Worm (Caenorhabditis elegans) whole organism, midembryonic: ENCODE measurements around the gene T02G5.15.

Experiments
- T22C8.4 ChIP-seq: fragments of 200-800 bp; sonication (Bioruptor generic); IDR thresholded peaks from 2 replicates; pipeline ENCODE4 v1.3.6; 2022; ENCODE audit warnings: missing genetic modification characterization, missing compliant biosample characterization
- cog-1 ChIP-seq: sonication (generic microtip); optimal IDR thresholded peaks from 2 replicates; lab custom pipeline; 2016; ENCODE audit warnings: missing genetic modification characterization, missing compliant biosample characterization
- flt-1 ChIP-seq: fragments of 200-800 bp; sonication (Bioruptor generic); IDR thresholded peaks from 2 replicates; pipeline ENCODE4 v1.3.6; 2022; ENCODE audit warnings: missing genetic modification characterization, missing compliant biosample characterization
- klf-2 ChIP-seq: fragments of 200-800 bp; sonication (Bioruptor generic); conservative IDR thresholded peaks from 2 replicates; pipeline ENCODE4 v1.3.6; 2022; ENCODE audit warnings: missing genetic modification reagents, missing genetic modification characterization, missing compliant biosample characterization
- med-1 ChIP-seq: sonication (generic microtip); optimal IDR thresholded peaks from 2 replicates; lab custom pipeline; 2017; ENCODE audit warnings: missing genetic modification characterization, mild to moderate bottlenecking, missing compliant biosample characterization, antibody characterized with exemption, missing genetic modification reagents; ENCODE audit not compliant: insufficient read depth
- ref-1 ChIP-seq: fragments of 200-800 bp; sonication (Bioruptor generic); conservative IDR thresholded peaks from 2 replicates; pipeline ENCODE4 v1.3.6; 2022; ENCODE audit warnings: missing genetic modification reagents, missing genetic modification characterization, missing compliant biosample characterization
- tab-1 ChIP-seq: fragments of 200-800 bp; sonication (Bioruptor generic); IDR thresholded peaks from 2 replicates; pipeline ENCODE4 v1.3.6; 2022; ENCODE audit warnings: missing genetic modification characterization, missing compliant biosample characterization
- ztf-23 ChIP-seq: fragments of 200-800 bp; sonication (Bioruptor generic); IDR thresholded peaks from 2 replicates; pipeline ENCODE4 v1.3.6; 2022; ENCODE audit warnings: missing genetic modification reagents, missing genetic modification characterization, missing compliant biosample characterization
- ztf-29 ChIP-seq: fragments of 200-800 bp; sonication (Bioruptor generic); IDR thresholded peaks from 2 replicates; pipeline ENCODE4 v1.3.6; 2022; ENCODE audit warnings: missing genetic modification reagents, missing genetic modification characterization, missing compliant biosample characterization

Gene T02G5.15

DNA sequence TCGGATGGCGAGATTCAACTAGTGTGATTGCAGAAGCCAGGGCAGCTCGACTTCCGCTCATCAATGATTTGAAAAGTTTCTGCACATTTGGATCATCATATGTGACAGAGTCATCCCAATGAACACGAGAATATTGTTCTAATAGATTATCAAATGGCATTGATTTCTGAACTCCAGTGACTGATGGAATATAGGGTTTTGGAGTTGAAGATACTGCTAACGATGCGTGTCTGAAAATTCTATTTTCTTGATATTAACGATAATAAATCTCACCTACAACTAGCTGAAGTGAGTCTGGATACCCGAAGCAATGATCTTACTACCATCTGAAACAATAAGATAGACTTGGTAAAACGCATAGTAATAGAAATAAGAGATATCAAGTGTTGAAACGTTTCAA, 16.7 kb downstream of the T02G5.15 start, which contains the start of gene mmaa-1:
Gene mmaa-1 (minus strand): TSS at position 328 of the 400 bp plus-strand sequence.
- TF ChIP-seq ztf-23 (GFP tag; lab: Robert Waterston, UW) (no peak), flt-1 (GFP tag; lab: Robert Waterston, UW) (no peak)

DNA sequence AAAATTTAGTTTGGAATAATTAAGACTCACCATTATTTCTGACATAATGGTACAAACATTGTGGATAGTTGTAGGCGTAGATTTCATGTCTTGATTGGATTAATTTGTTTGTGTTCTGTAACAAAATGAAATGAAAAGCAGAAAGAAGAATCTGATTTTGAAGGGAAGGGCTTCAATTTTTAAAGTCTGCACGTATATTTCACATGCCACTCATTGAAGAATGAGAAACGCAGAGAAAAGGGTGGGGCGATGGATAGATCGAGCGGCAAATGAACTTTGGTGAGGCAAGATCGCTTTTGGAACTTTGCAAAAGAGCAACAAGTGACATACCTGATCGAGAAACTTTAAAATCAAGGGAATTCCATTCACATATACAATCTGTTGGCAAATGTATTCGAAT, 18.2 kb downstream of the T02G5.15 start:
- TF ChIP-seq klf-2, result no peak
- no peak for TF ChIP-seq med-1 (GFP tag; lab: Kevin White, UChicago)
- TF ChIP-seq T22C8.4 (GFP tag; lab: Robert Waterston, UW), result no peak
- TF ChIP-seq ref-1, result no peak
- no peak for TF ChIP-seq flt-1 (GFP tag; lab: Robert Waterston, UW)
- no peak for TF ChIP-seq tab-1 (GFP tag; lab: Robert Waterston, UW)
- TF ChIP-seq ztf-23 (GFP tag; lab: Robert Waterston, UW), result no peak
- no peak for TF ChIP-seq ztf-29 (GFP tag; lab: Robert Waterston, UW)
- no peak for TF ChIP-seq cog-1 (tag; lab: Kevin White, UChicago)

DNA sequence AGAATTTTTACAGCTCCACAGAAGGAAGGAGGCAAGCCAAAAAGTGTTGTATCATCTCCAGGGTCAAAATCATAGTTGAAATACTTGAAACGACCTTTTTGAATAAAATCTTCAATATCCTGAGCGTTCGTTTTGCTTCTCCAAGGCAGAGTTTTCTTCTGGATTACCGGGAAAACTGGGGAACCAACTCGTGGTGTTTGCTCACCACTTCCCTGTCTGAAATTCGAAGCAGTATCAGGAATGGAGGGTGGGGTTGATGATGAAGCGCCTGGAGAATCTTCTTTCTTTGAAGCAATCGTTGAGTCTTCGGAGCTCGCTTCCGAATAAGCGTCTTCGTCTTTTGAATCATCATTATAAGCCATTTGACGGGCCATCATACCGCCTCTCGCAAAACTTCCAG, 19.0 kb downstream of the T02G5.15 start:
- TF ChIP-seq tab-1 (GFP tag; lab: Robert Waterston, UW) (no peak), flt-1 (GFP tag; lab: Robert Waterston, UW) (no peak), ref-1 (no peak), klf-2 (no peak), cog-1 (tag; lab: Kevin White, UChicago) (no peak), ztf-23 (GFP tag; lab: Robert Waterston, UW) (no peak), ztf-29 (GFP tag; lab: Robert Waterston, UW) (no peak), med-1 (GFP tag; lab: Kevin White, UChicago) (no peak), T22C8.4 (GFP tag; lab: Robert Waterston, UW) (no peak)

DNA sequence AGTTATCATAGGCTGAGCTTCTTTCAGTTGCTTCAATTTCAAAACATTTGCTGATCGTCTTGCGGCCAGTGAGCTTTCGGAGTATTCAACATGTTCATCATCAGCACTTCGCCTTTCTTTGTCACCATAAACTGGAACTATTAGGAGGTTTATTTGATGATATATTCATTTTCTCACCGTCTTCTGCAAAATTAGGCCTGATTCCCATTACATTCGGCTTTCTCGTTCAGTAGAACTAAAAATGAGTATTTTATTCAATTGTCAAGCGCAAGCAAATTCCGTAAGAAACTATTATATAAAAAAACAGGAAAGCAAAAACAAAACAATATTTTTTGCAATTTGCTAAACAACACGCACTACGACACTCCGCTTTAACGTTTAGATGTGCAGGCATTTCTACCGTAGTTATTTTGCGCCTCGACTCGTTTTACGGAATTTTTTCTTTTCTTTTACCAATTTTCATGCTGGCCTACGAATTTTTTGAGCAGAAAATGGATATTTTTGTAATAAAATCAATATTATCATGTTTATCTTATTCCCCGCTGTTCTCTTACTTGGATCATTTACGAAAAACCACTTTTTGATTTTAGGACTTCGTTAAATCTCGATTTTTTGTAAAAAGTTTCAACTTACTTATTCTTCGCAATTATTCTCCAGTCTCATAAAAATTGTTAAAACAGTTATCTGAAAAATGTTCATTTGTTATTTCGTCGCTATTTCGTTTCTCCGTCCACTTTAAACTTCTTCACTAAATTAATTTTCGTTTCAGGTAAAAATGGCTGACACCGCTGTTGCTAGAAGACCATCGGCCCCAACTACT, 20.9 kb downstream of the T02G5.15 start, which contains the start of the genes farl-11 and rpl-33:
Gene farl-11 (minus strand): TSS at position 242 of the 820 bp plus-strand sequence.
Gene rpl-33 (plus strand): TSS at position 770 of the 820 bp plus-strand sequence.
- TF ChIP-seq ztf-23 (GFP tag; lab: Robert Waterston, UW) (peak; percentile 57; the same call in 1 of the 2 replicates), flt-1 (GFP tag; lab: Robert Waterston, UW) (0 out of 2 replicates have a peak, but pooled peaks have one; percentile 32), cog-1 (tag; lab: Kevin White, UChicago) (no peak)

DNA sequence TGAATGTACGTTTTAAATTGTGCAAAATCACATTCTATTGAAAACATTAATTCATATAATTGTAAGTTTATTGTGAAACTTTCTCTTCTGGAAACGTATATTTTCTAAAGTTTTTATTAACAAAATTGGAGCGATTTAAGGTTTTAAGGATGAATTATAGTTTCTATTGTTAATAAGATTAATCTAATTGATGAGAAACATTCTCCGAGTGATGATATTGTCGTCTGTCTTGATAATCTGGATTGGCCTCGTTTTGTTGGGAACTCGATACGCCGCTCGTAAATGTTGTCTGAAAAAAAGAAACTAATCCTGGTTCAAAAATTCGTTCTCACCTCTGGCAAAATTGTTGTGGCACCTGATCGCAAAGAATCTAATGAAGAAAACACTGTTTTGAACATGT, 22.2 kb downstream of the T02G5.15 start:
- no peak for TF ChIP-seq klf-2
- TF ChIP-seq ztf-29 (GFP tag; lab: Robert Waterston, UW), result no peak
- no peak for TF ChIP-seq ztf-23 (GFP tag; lab: Robert Waterston, UW)
- TF ChIP-seq ref-1, result no peak
- TF ChIP-seq med-1 (GFP tag; lab: Kevin White, UChicago), result no peak
- TF ChIP-seq T22C8.4 (GFP tag; lab: Robert Waterston, UW), result no peak
- no peak for TF ChIP-seq cog-1 (tag; lab: Kevin White, UChicago)
- TF ChIP-seq flt-1 (GFP tag; lab: Robert Waterston, UW), result no peak
- TF ChIP-seq tab-1 (GFP tag; lab: Robert Waterston, UW), result no peak

DNA sequence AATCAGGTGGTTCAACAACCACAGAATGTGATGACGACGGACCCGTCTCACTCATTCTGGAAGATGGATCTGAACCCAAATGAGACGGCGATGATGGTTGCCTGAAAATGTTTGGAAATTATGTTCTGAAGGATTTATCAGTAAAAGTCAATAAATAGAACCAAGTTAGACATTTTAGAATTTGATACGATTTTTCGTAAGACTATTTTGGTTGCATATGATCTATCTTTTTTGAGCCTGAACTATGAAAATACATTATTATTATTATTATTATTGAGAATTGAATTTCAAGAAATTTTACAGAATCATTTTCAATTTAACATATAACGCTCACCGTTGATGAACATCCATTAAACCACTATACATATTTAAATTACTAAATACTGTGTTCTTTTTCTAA, 25.8 kb downstream of the T02G5.15 start, which contains the start of gene F10E7.9:
Gene F10E7.9 (minus strand): TSS at position 101 of the 400 bp plus-strand sequence.
- TF ChIP-seq ztf-23 (GFP tag; lab: Robert Waterston, UW) (no peak), klf-2 (no peak)

DNA sequence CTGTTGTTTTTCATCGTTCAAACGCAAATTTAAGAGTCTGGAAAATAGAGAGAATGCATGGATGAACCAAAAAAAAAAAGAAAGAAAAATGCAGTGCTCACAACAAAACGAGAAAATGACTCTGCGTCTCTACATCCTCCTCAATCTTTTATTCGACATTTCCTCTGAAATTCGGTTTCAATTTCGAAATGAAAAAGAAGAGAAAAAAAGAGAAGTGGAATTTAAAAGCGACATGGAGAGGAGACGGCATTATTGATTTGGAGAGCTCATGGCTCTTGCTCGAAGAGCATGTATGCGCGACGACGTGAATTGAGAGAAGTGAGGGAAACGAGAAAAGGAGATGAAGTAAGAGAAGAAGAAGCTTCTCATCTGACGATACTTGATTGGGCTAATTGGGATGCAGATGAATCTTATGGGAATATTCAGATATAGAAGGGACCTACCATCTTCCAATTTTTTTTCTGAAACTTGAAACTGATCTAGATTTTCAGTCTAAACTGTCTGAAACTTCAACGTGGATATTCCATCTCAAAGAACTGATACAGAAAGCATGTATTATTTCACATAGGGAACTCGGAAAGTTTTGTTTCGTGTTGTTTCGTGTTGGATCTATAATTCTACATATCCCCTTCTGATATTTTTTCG, 27.0 kb downstream of the T02G5.15 start:
- no peak for TF ChIP-seq ztf-29 (GFP tag; lab: Robert Waterston, UW)
- TF ChIP-seq tab-1 (GFP tag; lab: Robert Waterston, UW), result no peak
- TF ChIP-seq T22C8.4 (GFP tag; lab: Robert Waterston, UW), result no peak
- no peak for TF ChIP-seq cog-1 (tag; lab: Kevin White, UChicago)
- TF ChIP-seq klf-2, result no peak
- TF ChIP-seq ztf-23 (GFP tag; lab: Robert Waterston, UW), result no peak
- TF ChIP-seq ref-1, result no peak
- TF ChIP-seq flt-1 (GFP tag; lab: Robert Waterston, UW), result no peak

DNA sequence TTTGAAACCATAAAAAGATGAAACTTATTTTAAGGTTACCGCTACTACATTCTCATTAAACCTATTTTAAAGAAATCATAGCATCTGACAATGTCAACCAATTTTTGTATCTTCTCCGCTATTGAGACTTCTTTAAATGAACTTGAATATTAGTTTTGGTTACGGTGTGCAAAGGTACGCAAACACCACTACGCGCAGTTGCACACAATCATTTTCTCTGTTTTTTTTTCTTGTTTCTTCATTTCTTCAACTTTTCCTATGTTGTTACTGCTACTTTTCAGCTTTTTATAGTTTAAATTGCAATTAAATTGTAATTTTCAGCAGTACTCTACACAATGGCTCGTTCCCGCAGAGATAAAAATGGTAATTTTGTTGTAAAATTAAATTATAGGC, 27.5 kb downstream of the T02G5.15 start, which contains the start of gene F10E7.5:
Gene F10E7.5 (plus strand): TSS at position 322 of the 393 bp plus-strand sequence.
- TF ChIP-seq med-1 (GFP tag; lab: Kevin White, UChicago) (no peak), cog-1 (tag; lab: Kevin White, UChicago) (peak; percentile 35)

DNA sequence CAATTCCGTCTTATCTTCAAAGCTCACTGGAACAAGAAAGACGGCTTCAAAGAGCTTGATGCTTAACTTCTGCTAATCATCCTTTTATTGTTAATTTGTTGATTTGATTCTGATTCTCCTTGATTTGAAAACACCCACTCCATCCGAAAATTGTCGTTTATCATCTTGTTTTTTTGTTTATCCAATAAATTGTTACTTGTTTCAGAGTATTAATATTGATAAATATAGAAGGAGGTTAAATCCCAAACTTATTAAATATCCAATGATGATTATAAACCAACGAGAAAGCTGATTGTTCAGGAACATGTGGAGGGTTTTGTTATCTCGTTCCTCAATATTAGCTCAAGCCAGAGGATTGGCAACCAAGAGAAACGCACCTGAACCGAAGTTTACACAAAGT, 28.7 kb downstream of the T02G5.15 start, which contains the start of gene F10E7.6:
Gene F10E7.6 (plus strand): TSS at position 301 of the 400 bp plus-strand sequence.
- TF ChIP-seq ref-1 (no peak), tab-1 (GFP tag; lab: Robert Waterston, UW) (no peak), ztf-23 (GFP tag; lab: Robert Waterston, UW) (no peak), T22C8.4 (GFP tag; lab: Robert Waterston, UW) (no peak), flt-1 (GFP tag; lab: Robert Waterston, UW) (no peak), med-1 (GFP tag; lab: Kevin White, UChicago) (no peak)

DNA sequence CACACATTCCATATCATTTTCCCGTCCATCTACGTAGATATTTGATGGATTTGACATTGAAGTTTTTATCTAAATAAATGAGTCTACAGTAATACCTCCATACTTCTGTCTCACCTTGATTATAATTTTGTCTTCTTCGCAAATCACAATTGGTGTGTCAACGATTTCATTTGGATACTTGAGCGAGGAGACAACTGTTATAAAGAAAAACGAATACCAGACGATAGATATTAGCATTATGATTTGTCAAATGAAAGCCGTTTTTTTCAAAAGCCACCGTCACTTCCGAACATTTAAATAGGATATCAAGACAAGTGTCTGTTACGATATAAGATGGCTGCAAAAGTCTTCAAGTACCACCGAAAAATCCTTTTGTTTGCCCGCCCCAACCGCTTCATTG, 31.5 kb downstream of the T02G5.15 start, which contains the start of gene cutl-5:
Gene cutl-5 (minus strand): TSS at position 269 of the 400 bp plus-strand sequence.
- TF ChIP-seq ref-1, result no peak
